Worm (Caenorhabditis elegans) whole organism, early embryonic: ENCODE results near the gene ceh-30.

Experiments used
- hmg-4 ChIP-seq: fragments of 200-800 bp; sonication (Bioruptor generic); optimal IDR thresholded peaks from 2 replicates; lab custom pipeline; 2018; ENCODE audit warnings: mild to moderate bottlenecking, missing genetic modification characterization, missing compliant biosample characterization
- pes-1 ChIP-seq: fragments of 200-800 bp; sonication (Bioruptor generic); IDR thresholded peaks from 2 replicates; pipeline ENCODE4 v1.3.6; 2022; ENCODE audit warnings: missing genetic modification reagents, missing genetic modification characterization, missing compliant biosample characterization
- tbx-11 ChIP-seq: fragments of 200-800 bp; sonication (Bioruptor generic); IDR thresholded peaks from 2 replicates; pipeline ENCODE4 v1.3.6; 2022; ENCODE audit warnings: missing genetic modification characterization, missing compliant biosample characterization
- tbx-37 ChIP-seq: fragments of 200-800 bp; sonication (Bioruptor generic); conservative IDR thresholded peaks from 2 replicates; pipeline ENCODE4 v1.3.6; 2022; ENCODE audit warnings: missing genetic modification reagents, missing genetic modification characterization, missing compliant biosample characterization

DNA sequence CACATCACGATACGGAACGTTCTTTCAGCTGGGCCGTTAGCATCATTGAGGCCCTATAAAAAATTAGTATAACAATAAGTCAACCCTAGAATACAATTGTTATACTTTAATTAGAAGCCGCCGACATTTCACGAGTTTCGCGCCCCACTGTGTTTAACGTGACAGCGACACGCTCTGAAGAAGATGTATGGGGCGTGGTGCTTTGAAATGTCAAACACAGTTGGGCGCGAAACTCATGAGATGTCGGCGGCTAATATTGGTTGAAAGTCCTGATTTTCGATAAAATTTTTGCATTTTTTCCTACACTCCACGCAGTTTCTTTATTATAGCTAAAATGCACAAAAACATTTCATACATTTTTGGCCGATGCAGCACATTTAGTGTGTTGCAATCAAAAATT lies 7.3 kb upstream of the ceh-30 start:
- TF ChIP-seq pes-1 (GFP tag; lab: Robert Waterston, UW) (no peak), tbx-11 (no peak), tbx-37 (GFP tag; lab: Robert Waterston, UW) (no peak), hmg-4 (GFP tag; lab: Kevin White, UChicago) (no peak)
